Fruit fly (Drosophila melanogaster): ENCODE data around the gene CG7560.

The CG7560 gene

DNA sequence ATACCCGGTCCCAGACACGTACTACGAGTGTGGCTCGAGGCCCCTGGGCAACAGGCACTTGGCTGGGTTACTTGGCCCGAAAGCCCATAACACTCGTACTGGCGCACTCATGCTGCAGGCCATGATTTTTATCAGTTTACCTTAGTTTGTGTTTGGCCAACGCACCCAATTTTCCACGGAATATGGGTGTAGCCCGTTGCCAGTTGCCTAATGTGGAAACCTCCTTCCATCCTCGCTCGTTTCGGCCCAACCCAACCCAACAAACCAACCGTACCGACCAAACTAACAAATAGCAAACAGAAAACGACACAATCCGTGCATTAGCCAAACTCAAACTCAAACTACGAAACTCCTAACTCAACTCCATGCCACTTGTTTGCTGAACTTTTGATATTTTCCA is 31.2 kb upstream of the CG7560 start (continued):
- no peak for TF ChIP-seq hbn (GFP tag; IDR thresholded peaks at IDR 0.05; ENCODE audit: partially characterized antibody)
- no peak for TF ChIP-seq caup (GFP tag; optimal IDR thresholded peaks at IDR 0.05; ENCODE audit: severe bottlenecking)
- TF ChIP-seq CG7963 (GFP tag; IDR thresholded peaks at IDR 0.05; ENCODE audit: partially characterized antibody), result no peak
- TF ChIP-seq ewg (GFP tag; optimal IDR thresholded peaks at IDR 0.05), result no peak
- no peak for TF ChIP-seq amos (GFP tag; IDR thresholded peaks at IDR 0.05; ENCODE audit: partially characterized antibody)
- no peak for TF ChIP-seq CG18011 (GFP tag; optimal IDR thresholded peaks at IDR 0.05)
- no peak for TF ChIP-seq CG10209 (GFP tag; optimal IDR thresholded peaks at IDR 0.05)
- TF ChIP-seq CG8944 (GFP tag; optimal IDR thresholded peaks at IDR 0.05), result no peak
- no peak for TF ChIP-seq CG7357 (GFP tag; IDR thresholded peaks at IDR 0.05)
- no peak for TF ChIP-seq bsh (GFP tag; optimal IDR thresholded peaks at IDR 0.05)
- no peak for TF ChIP-seq ftz-f1 (GFP tag; optimal IDR thresholded peaks at IDR 0.05)
- peak; percentile 3 for TF ChIP-seq lab (GFP tag; optimal IDR thresholded peaks at IDR 0.05)
- TF ChIP-seq z (GFP tag; IDR thresholded peaks at IDR 0.05), result 0 out of 3 replicates have a peak, but pooled peaks have one; percentile 8
- no peak for TF ChIP-seq Lhr (GFP tag; optimal IDR thresholded peaks at IDR 0.05)
- TF ChIP-seq esg (GFP tag; conservative IDR thresholded peaks at IDR 0.05), result no peak
- TF ChIP-seq cato (GFP tag; optimal IDR thresholded peaks at IDR 0.05; ENCODE audit: borderline replicate concordance), result no peak
- no peak for TF ChIP-seq CG11560 (tag; IDR thresholded peaks at IDR 0.05)
- no peak for TF ChIP-seq toy (GFP tag; IDR thresholded peaks at IDR 0.05)
- TF ChIP-seq CG13894 (tag; optimal IDR thresholded peaks at IDR 0.05), result no peak
- TF ChIP-seq dati (GFP tag; IDR thresholded peaks at IDR 0.05), result no peak
- no peak for TF ChIP-seq Hr51 (GFP tag; optimal IDR thresholded peaks at IDR 0.05)
- TF ChIP-seq CG8478 (optimal IDR thresholded peaks at IDR 0.05), result no peak
- TF ChIP-seq sug (tag; optimal IDR thresholded peaks at IDR 0.05), result no peak
- no peak for TF ChIP-seq CG7839 (tag; optimal IDR thresholded peaks at IDR 0.05)
- no peak for TF ChIP-seq Gug (GFP tag; IDR thresholded peaks at IDR 0.05)
- TF ChIP-seq CG13123 (GFP tag; optimal IDR thresholded peaks at IDR 0.05), result no peak
- no peak for TF ChIP-seq Xbp1 (GFP tag; optimal IDR thresholded peaks at IDR 0.05)
- TF ChIP-seq Scr (GFP tag; IDR thresholded peaks at IDR 0.05; ENCODE audit: partially characterized antibody), result no peak
- TF ChIP-seq Lpt (GFP tag; optimal IDR thresholded peaks at IDR 0.05), result no peak
- TF ChIP-seq Hand (GFP tag; optimal IDR thresholded peaks at IDR 0.05), result no peak
- TF ChIP-seq CG4617 (GFP tag; optimal IDR thresholded peaks at IDR 0.05; ENCODE audit: borderline replicate concordance), result no peak
- TF ChIP-seq CG15269 (tag; optimal IDR thresholded peaks at IDR 0.05), result peak; percentile 58
- no peak for TF ChIP-seq run (tag; optimal IDR thresholded peaks at IDR 0.05)
- TF ChIP-seq CG15696 (tag; optimal IDR thresholded peaks at IDR 0.05), result no peak
- no peak for TF ChIP-seq CG6683 (GFP tag; optimal IDR thresholded peaks at IDR 0.05)
- TF ChIP-seq bcd (GFP tag; optimal IDR thresholded peaks at IDR 0.05), result no peak
- no peak for TF ChIP-seq CG8765 (GFP tag; IDR thresholded peaks at IDR 0.05)
- TF ChIP-seq D (optimal IDR thresholded peaks at IDR 0.05), result no peak
- TF ChIP-seq D (GFP tag; optimal IDR thresholded peaks at IDR 0.05), result no peak
- no peak for TF ChIP-seq NK7.1 (GFP tag; optimal IDR thresholded peaks at IDR 0.05)
- no peak for TF ChIP-seq prd (optimal IDR thresholded peaks at IDR 0.05)
- no peak for TF ChIP-seq prd (GFP tag; IDR thresholded peaks at IDR 0.05)
- no peak for TF ChIP-seq sima (GFP tag; optimal IDR thresholded peaks at IDR 0.05)
- TF ChIP-seq sisA (GFP tag; IDR thresholded peaks at IDR 0.05), result no peak
- no peak for TF ChIP-seq schlank (tag; optimal IDR thresholded peaks at IDR 0.05)
- 0 out of 3 replicates have a peak, but pooled peaks have one; percentile 25 for TF ChIP-seq Dbx (GFP tag; IDR thresholded peaks at IDR 0.05)
- TF ChIP-seq CG2199 (GFP tag; IDR thresholded peaks at IDR 0.05), result no peak
